Fruit fly (Drosophila melanogaster) whole organism, pupa: ENCODE measurements around the gene CG43054.

ENCODE experiments used
- CG10348 ChIP-seq: fragments of 200-800 bp; sonication (Bioruptor generic); IDR thresholded peaks from 2 replicates; pipeline ENCODE4 v1.3.6; 2022; ENCODE audit warnings: missing biosample characterization, missing genetic modification characterization
- CG12605 ChIP-seq: fragments of 200-800 bp; sonication (Bioruptor generic); IDR thresholded peaks from 2 replicates; pipeline ENCODE4 v1.3.6; 2022; ENCODE audit warnings: missing biosample characterization, missing genetic modification characterization
- CG13204 ChIP-seq: fragments of 200-800 bp; sonication (Bioruptor generic); optimal IDR thresholded peaks from 2 replicates; lab custom pipeline; 2018; ENCODE audit warnings: missing biosample characterization, mild to moderate bottlenecking, missing genetic modification characterization, moderate library complexity
- CG32121 ChIP-seq: fragments of 200-800 bp; sonication (Bioruptor generic); IDR thresholded peaks from 2 replicates; pipeline ENCODE4 v1.3.6; 2022; ENCODE audit warnings: missing biosample characterization, missing genetic modification characterization
- CG8159 ChIP-seq: fragments of 200-800 bp; sonication (Bioruptor generic); optimal IDR thresholded peaks from 3 replicates; lab custom pipeline; 2018; ENCODE audit warnings: missing biosample characterization, mild to moderate bottlenecking, missing genetic modification characterization, moderate library complexity
- CG9948 ChIP-seq: fragments of 200-800 bp; sonication (Bioruptor generic); optimal IDR thresholded peaks from 2 replicates; lab custom pipeline; 2018; ENCODE audit warnings: missing biosample characterization, mild to moderate bottlenecking, missing genetic modification characterization, moderate library complexity
- EcR ChIP-seq: fragments of 200-800 bp; sonication (Bioruptor generic); optimal IDR thresholded peaks from 3 replicates; lab custom pipeline; 2019; ENCODE audit warnings: missing biosample characterization, missing genetic modification characterization, mild to moderate bottlenecking, moderate library complexity, missing genetic modification reagents
- Ets98B ChIP-seq: fragments of 200-800 bp; sonication (Bioruptor generic); IDR thresholded peaks from 2 replicates; pipeline ENCODE4 v1.3.6; 2022; ENCODE audit warnings: missing biosample characterization, missing genetic modification characterization
- Pif1B ChIP-seq: fragments of 200-800 bp; sonication (Bioruptor generic); optimal IDR thresholded peaks from 3 replicates; lab custom pipeline; 2016; ENCODE audit warnings: missing biosample characterization, missing genetic modification characterization
- rn ChIP-seq: fragments of 200-800 bp; sonication (Bioruptor generic); IDR thresholded peaks from 2 replicates; pipeline ENCODE4 v1.3.6; 2022; ENCODE audit warnings: missing biosample characterization, missing genetic modification characterization

DNA sequence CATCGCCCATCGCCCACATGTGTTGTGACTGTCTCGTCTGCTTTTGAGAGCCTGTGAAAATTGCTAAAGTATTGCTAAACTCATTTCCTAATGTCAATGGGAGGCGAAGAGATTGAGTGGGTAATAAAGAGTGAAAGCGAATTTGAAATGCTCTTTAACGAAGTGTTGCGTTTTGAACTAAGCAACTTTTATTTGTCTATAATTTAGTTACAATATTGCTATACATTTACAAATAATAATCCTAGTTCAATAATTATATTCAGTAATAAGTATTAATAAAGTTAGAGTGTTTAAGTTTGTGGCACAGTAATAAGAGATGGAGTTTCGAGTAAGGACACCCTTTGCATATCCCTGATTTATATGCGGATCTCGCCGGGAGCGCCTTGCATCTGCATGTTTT, 12.2 kb upstream of the CG43054 start:
- TF ChIP-seq CG13204 (GFP tag; lab: Kevin White, UChicago): no peak
- no peak for TF ChIP-seq Pif1B (GFP tag; lab: Kevin White, UChicago)
- TF ChIP-seq CG32121: no peak
- TF ChIP-seq EcR (GFP tag; lab: Kevin White, UChicago): no peak
- no peak for TF ChIP-seq CG9948 (tag; lab: Kevin White, UChicago)
- no peak for TF ChIP-seq CG10348
- TF ChIP-seq CG8159 (tag; lab: Kevin White, UChicago): no peak
- TF ChIP-seq CG12605 (GFP tag; lab: Robert Waterston, UW): no peak
- TF ChIP-seq Ets98B: no peak
- TF ChIP-seq rn (GFP tag; lab: Robert Waterston, UW): no peak
